Worm (Caenorhabditis elegans) whole organism, young adult: ENCODE data around the gene clec-173.
A peak's percentile ranks its signal among the peaks of the same experiment; 100 is the strongest.

ENCODE experiments used
- D2030.7 ChIP-seq: fragments of 200-800 bp; sonication (Bioruptor generic); IDR thresholded peaks from 2 replicates; pipeline ENCODE4 v1.3.6; 2022; ENCODE audit warnings: missing genetic modification reagents, missing genetic modification characterization, missing compliant biosample characterization
- F22D6.2 ChIP-seq: sonication (generic microtip); optimal IDR thresholded peaks from 2 replicates; lab custom pipeline; 2016; ENCODE audit warnings: mild to moderate bottlenecking, missing genetic modification characterization, missing compliant biosample characterization
- F23B12.7 ChIP-seq: sonication (generic microtip); optimal IDR thresholded peaks from 2 replicates; lab custom pipeline; 2017; ENCODE audit warnings: missing genetic modification characterization, mild to moderate bottlenecking, missing compliant biosample characterization, antibody characterized with exemption, moderate library complexity; ENCODE audit not compliant: insufficient read depth
- F55B11.4 ChIP-seq: sonication (generic microtip); optimal IDR thresholded peaks from 2 replicates; lab custom pipeline; 2016; ENCODE audit warnings: missing compliant biosample characterization, missing genetic modification characterization, borderline replicate concordance; ENCODE audit not compliant: insufficient read depth
- F57C9.4 ChIP-seq: sonication (generic microtip); optimal IDR thresholded peaks from 2 replicates; lab custom pipeline; 2017; ENCODE audit warnings: mild to moderate bottlenecking, missing genetic modification characterization, missing compliant biosample characterization
- K11D2.4 ChIP-seq: fragments of 200-800 bp; sonication (Bioruptor generic); IDR thresholded peaks from 2 replicates; pipeline ENCODE4 v1.3.6; 2022; ENCODE audit warnings: missing genetic modification reagents, missing genetic modification characterization, missing compliant biosample characterization
- Y53G8AR.9 ChIP-seq: fragments of 200-800 bp; sonication (Bioruptor generic); conservative IDR thresholded peaks from 2 replicates; pipeline ENCODE4 v1.3.6; 2022; ENCODE audit warnings: missing genetic modification reagents, missing genetic modification characterization, missing compliant biosample characterization
- Y56A3A.18 ChIP-seq: fragments of 200-800 bp; sonication (Bioruptor generic); IDR thresholded peaks from 2 replicates; pipeline ENCODE4 v1.3.6; 2022; ENCODE audit warnings: missing genetic modification reagents, missing genetic modification characterization, missing compliant biosample characterization
- ama-1 ChIP-seq, 3 experiments: fragments of 150-350 bp in 1 of 3; sonication (generic microtip) in 2 of 3; optimal IDR thresholded peaks; 2 replicates each; lab custom pipeline; 2014 to 2018; ENCODE audit warnings: missing biosample characterization in 2 of 3, missing genetic modification characterization in 2 of 3, missing genetic modification reagents in 2 of 3
- bed-1 ChIP-seq: fragments of 200-800 bp; sonication (Bioruptor generic); IDR thresholded peaks from 2 replicates; pipeline ENCODE4 v1.3.6; 2022; ENCODE audit warnings: missing genetic modification reagents, missing genetic modification characterization, missing compliant biosample characterization
- cebp-1 ChIP-seq, 2 experiments: fragments of 200-800 bp in 1 of 2; sonication (Bioruptor generic) in 1 of 2; sonication (generic microtip) in 1 of 2; IDR thresholded peaks in 1 of 2; optimal IDR thresholded peaks in 1 of 2; 2 replicates each; pipeline versions ENCODE4 v1.3.6 to Lab custom; 2017 to 2022; ENCODE audit warnings: missing compliant biosample characterization in 2 of 2, missing genetic modification characterization in 2 of 2, mild to moderate bottlenecking in 1 of 2, missing genetic modification reagents in 1 of 2, moderate library complexity in 1 of 2
- ceh-58 ChIP-seq: fragments of 200-800 bp; sonication (Bioruptor generic); IDR thresholded peaks from 2 replicates; pipeline ENCODE4 v1.3.6; 2022; ENCODE audit warnings: missing genetic modification characterization, missing compliant biosample characterization
- ceh-79 ChIP-seq: sonication (generic microtip); optimal IDR thresholded peaks from 2 replicates; lab custom pipeline; 2017; ENCODE audit warnings: mild to moderate bottlenecking, missing genetic modification characterization, missing compliant biosample characterization
- dox-1 ChIP-seq: fragments of 200-800 bp; sonication (Bioruptor generic); IDR thresholded peaks from 2 replicates; pipeline ENCODE4 v1.3.6; 2022; ENCODE audit warnings: missing genetic modification reagents, missing genetic modification characterization, missing compliant biosample characterization
- dpff-1 ChIP-seq: sonication (generic microtip); optimal IDR thresholded peaks from 2 replicates; lab custom pipeline; 2017; ENCODE audit warnings: mild to moderate bottlenecking, missing genetic modification characterization, missing compliant biosample characterization
- efl-1 ChIP-seq: fragments of 150-350 bp; optimal IDR thresholded peaks from 2 replicates; lab custom pipeline; 2014; ENCODE audit warnings: missing biosample characterization, missing genetic modification reagents, missing genetic modification characterization
- egl-18 ChIP-seq: fragments of 200-800 bp; sonication (Bioruptor generic); IDR thresholded peaks from 2 replicates; pipeline ENCODE4 v1.3.6; 2022; ENCODE audit warnings: missing genetic modification reagents, missing genetic modification characterization, missing compliant biosample characterization
- hlh-26 ChIP-seq: fragments of 200-800 bp; sonication (Bioruptor generic); conservative IDR thresholded peaks from 2 replicates; pipeline ENCODE4 v1.3.6; 2022; ENCODE audit warnings: missing genetic modification reagents, missing genetic modification characterization, missing compliant biosample characterization
- hmg-20 ChIP-seq: fragments of 200-800 bp; sonication (Bioruptor generic); IDR thresholded peaks from 2 replicates; pipeline ENCODE4 v1.3.6; 2022; ENCODE audit warnings: missing genetic modification reagents, missing genetic modification characterization, missing compliant biosample characterization
- let-607 ChIP-seq, 2 experiments: fragments of 200-800 bp in 1 of 2; sonication (Bioruptor generic) in 1 of 2; sonication (generic microtip) in 1 of 2; optimal IDR thresholded peaks; 2 replicates each; lab custom pipeline; 2016 to 2018; ENCODE audit warnings: mild to moderate bottlenecking in 2 of 2, missing compliant biosample characterization in 2 of 2, missing genetic modification characterization in 2 of 2, moderate library complexity in 2 of 2, missing genotype in 1 of 2
- lin-26 ChIP-seq: fragments of 200-800 bp; sonication (Bioruptor generic); IDR thresholded peaks from 2 replicates; pipeline ENCODE4 v1.3.6; 2022; ENCODE audit warnings: missing genetic modification reagents, missing genetic modification characterization, missing compliant biosample characterization
- lin-35 ChIP-seq, 3 experiments: fragments of 150-350 bp in 2 of 3; sonication (generic microtip) in 1 of 3; optimal IDR thresholded peaks; 2 replicates each; lab custom pipeline; 2014 to 2018; ENCODE audit warnings: missing biosample characterization in 3 of 3, missing genetic modification characterization in 3 of 3, missing genetic modification reagents in 3 of 3
- lin-40 ChIP-seq: sonication (generic microtip); optimal IDR thresholded peaks from 2 replicates; lab custom pipeline; 2016; ENCODE audit warnings: missing genetic modification characterization, mild to moderate bottlenecking, missing compliant biosample characterization, missing genotype, missing genetic modification reagents
- lsy-27 ChIP-seq: sonication (generic microtip); optimal IDR thresholded peaks from 2 replicates; lab custom pipeline; 2017; ENCODE audit warnings: missing genetic modification characterization, mild to moderate bottlenecking, missing compliant biosample characterization, antibody characterized with exemption, missing genotype, borderline replicate concordance; ENCODE audit not compliant: insufficient read depth
- mcd-1 ChIP-seq: fragments of 200-800 bp; sonication (Bioruptor generic); IDR thresholded peaks from 2 replicates; pipeline ENCODE4 v1.3.6; 2022; ENCODE audit warnings: missing genetic modification reagents, missing genetic modification characterization, missing compliant biosample characterization
- mxl-1 ChIP-seq: sonication (generic microtip); optimal IDR thresholded peaks from 2 replicates; lab custom pipeline; 2016; ENCODE audit warnings: missing genetic modification characterization, missing compliant biosample characterization
- nfyb-1 ChIP-seq: fragments of 200-800 bp; sonication (Bioruptor generic); IDR thresholded peaks from 2 replicates; pipeline ENCODE4 v1.3.6; 2022; ENCODE audit warnings: missing genetic modification reagents, missing genetic modification characterization, missing compliant biosample characterization
- nhr-179 ChIP-seq: sonication (generic microtip); optimal IDR thresholded peaks from 2 replicates; lab custom pipeline; 2016; ENCODE audit warnings: mild to moderate bottlenecking, missing genetic modification characterization, missing compliant biosample characterization
- nhr-27 ChIP-seq: fragments of 200-800 bp; sonication (Bioruptor generic); optimal IDR thresholded peaks from 2 replicates; lab custom pipeline; 2018; ENCODE audit warnings: mild to moderate bottlenecking, missing genetic modification characterization, moderate library complexity, missing compliant biosample characterization
- pha-4 ChIP-seq: fragments of 150-350 bp; sonication (generic microtip); optimal IDR thresholded peaks from 2 replicates; lab custom pipeline; 2014; ENCODE audit warnings: missing biosample characterization, missing genetic modification reagents, missing genetic modification characterization
- rcor-1 ChIP-seq: fragments of 200-800 bp; sonication (Bioruptor generic); IDR thresholded peaks from 2 replicates; pipeline ENCODE4 v1.3.6; 2022; ENCODE audit warnings: missing genetic modification reagents, missing genetic modification characterization, missing compliant biosample characterization
- sea-2 ChIP-seq: fragments of 200-800 bp; sonication (Bioruptor generic); IDR thresholded peaks from 2 replicates; pipeline ENCODE4 v1.3.6; 2022; ENCODE audit warnings: missing genetic modification characterization, missing compliant biosample characterization
- snpc-3.4 ChIP-seq: sonication (generic microtip); optimal IDR thresholded peaks from 2 replicates; lab custom pipeline; 2017; ENCODE audit warnings: missing genetic modification characterization, mild to moderate bottlenecking, missing compliant biosample characterization, antibody characterized with exemption, moderate library complexity, missing genotype, missing genetic modification reagents
- snpc-4 ChIP-seq, 5 experiments: fragments of 150-350 bp in 1 of 5; sonication (generic microtip) in 4 of 5; optimal IDR thresholded peaks; 2 replicates each; lab custom pipeline; 2014 to 2018; ENCODE audit warnings: missing genetic modification characterization in 5 of 5, missing biosample characterization in 3 of 5, antibody characterized with exemption in 2 of 5, mild to moderate bottlenecking in 2 of 5, missing compliant biosample characterization in 2 of 5, missing genotype in 2 of 5, moderate library complexity in 2 of 5, missing genetic modification reagents in 1 of 5
- sptf-2 ChIP-seq: fragments of 200-800 bp; sonication (Bioruptor generic); optimal IDR thresholded peaks from 2 replicates; lab custom pipeline; 2018; ENCODE audit warnings: mild to moderate bottlenecking, missing genetic modification characterization, missing compliant biosample characterization
- tbp1 ChIP-seq: fragments of 200-800 bp; sonication (Bioruptor generic); optimal IDR thresholded peaks from 2 replicates; lab custom pipeline; 2018; ENCODE audit warnings: mild to moderate bottlenecking, missing genetic modification characterization, missing compliant biosample characterization
- tlf-1 ChIP-seq: fragments of 200-800 bp; sonication (Bioruptor generic); optimal IDR thresholded peaks from 2 replicates; lab custom pipeline; 2018; ENCODE audit warnings: mild to moderate bottlenecking, missing genetic modification characterization, missing compliant biosample characterization
- unc-62 ChIP-seq: fragments of 150-350 bp; optimal IDR thresholded peaks from 2 replicates; lab custom pipeline; 2014; ENCODE audit warnings: missing biosample characterization, missing genetic modification reagents, missing genetic modification characterization
- zfh-2 ChIP-seq: fragments of 200-800 bp; sonication (Bioruptor generic); conservative IDR thresholded peaks from 2 replicates; pipeline ENCODE4 v1.3.6; 2022; ENCODE audit warnings: missing genetic modification reagents, missing genetic modification characterization, missing compliant biosample characterization
- zim-3 ChIP-seq: sonication (generic microtip); optimal IDR thresholded peaks from 2 replicates; lab custom pipeline; 2017; ENCODE audit warnings: mild to moderate bottlenecking, missing genetic modification characterization, moderate library complexity, missing compliant biosample characterization
- ztf-26 ChIP-seq: sonication (generic microtip); optimal IDR thresholded peaks from 2 replicates; lab custom pipeline; 2017; ENCODE audit warnings: missing genetic modification characterization, missing compliant biosample characterization
- ztf-3 ChIP-seq: fragments of 200-800 bp; sonication (Bioruptor generic); optimal IDR thresholded peaks from 2 replicates; lab custom pipeline; 2018; ENCODE audit warnings: mild to moderate bottlenecking, missing genetic modification characterization, missing compliant biosample characterization
- ztf-6 ChIP-seq: fragments of 200-800 bp; sonication (Bioruptor generic); IDR thresholded peaks from 2 replicates; pipeline ENCODE4 v1.3.6; 2022; ENCODE audit warnings: missing genetic modification reagents, missing genetic modification characterization, missing compliant biosample characterization

Gene clec-173

ce11 chrIV:3233429-3233885, 34.0 kb downstream of the clec-173 start (continued):
- TF ChIP-seq ama-1 (optimal IDR thresholded peaks at IDR 0.05; lab: Kevin White, UChicago) (no peak), ama-1 (GFP tag; optimal IDR thresholded peaks at IDR 0.05; lab: Kevin White, UChicago) (no peak), snpc-4 (GFP tag; optimal IDR thresholded peaks at IDR 0.05; lab: Kevin White, UChicago) (no peak), snpc-4 (tag; optimal IDR thresholded peaks at IDR 0.05; lab: Kevin White, UChicago) (peak in 1 of 4 experiments; percentile 5), ceh-79 (tag; lab: Kevin White, UChicago) (no peak), tlf-1 (GFP tag; lab: Kevin White, UChicago) (no peak), mcd-1 (GFP tag; lab: Robert Waterston, UW) (peak; percentile 39; the same call in 1 of the 2 replicates), efl-1 (GFP tag; lab: Kevin White, UChicago) (no peak), mxl-1 (tag; lab: Kevin White, UChicago) (no peak), lsy-27 (tag; lab: Kevin White, UChicago) (no peak), cebp-1 (GFP tag; IDR thresholded peaks at IDR 0.05; lab: Robert Waterston, UW) (no peak), cebp-1 (tag; optimal IDR thresholded peaks at IDR 0.05; lab: Kevin White, UChicago) (peak; percentile 45)

DNA sequence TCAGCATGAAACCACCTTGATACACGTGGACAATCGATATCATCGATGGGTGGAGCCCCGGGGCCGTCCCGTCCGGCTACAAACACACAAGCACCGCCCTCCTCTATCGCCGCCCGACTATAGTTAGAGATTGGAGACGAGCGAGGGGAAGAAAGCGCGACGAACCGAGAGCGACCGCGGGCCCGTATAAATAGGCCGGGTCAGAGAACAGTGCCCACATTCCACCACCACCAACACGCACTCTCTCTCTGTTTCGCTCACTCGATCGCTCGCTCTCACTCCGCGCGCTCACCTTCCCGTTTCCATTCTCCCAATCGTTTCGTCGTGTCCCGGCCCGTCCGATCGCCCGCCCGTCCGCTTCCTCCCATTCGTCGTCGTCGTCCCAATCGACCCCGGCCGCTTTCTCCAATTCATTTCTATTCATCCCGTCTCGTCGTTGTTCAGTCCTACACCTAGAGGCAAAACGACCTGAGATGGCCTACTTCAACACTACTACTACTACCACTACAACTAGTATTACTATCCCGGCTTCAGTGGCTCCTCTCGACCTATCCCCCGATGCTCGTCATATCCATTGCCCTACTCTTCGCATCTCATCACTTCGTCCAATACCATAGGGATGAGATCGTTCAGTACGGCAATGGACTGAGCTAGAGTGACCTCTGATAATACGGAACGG, 34.6 kb downstream of the clec-173 start:
- TF ChIP-seq rcor-1 (GFP tag; lab: Robert Waterston, UW), result no peak
- no peak for TF ChIP-seq Y56A3A.18 (GFP tag; lab: Robert Waterston, UW)
- no peak for TF ChIP-seq hlh-26 (GFP tag; lab: Robert Waterston, UW)
- TF ChIP-seq F23B12.7, result no peak
- no peak for TF ChIP-seq Y53G8AR.9
- no peak for TF ChIP-seq nhr-27 (tag; lab: Kevin White, UChicago)
- TF ChIP-seq F57C9.4 (tag; lab: Kevin White, UChicago), result peak; percentile 2
- no peak; the same call in 1 of the 2 replicates for TF ChIP-seq K11D2.4
- no peak for TF ChIP-seq ceh-58 (GFP tag; lab: Robert Waterston, UW)
- TF ChIP-seq lin-35 (GFP tag; optimal IDR thresholded peaks at IDR 0.05; lab: Kevin White, UChicago), result no peak
- TF ChIP-seq D2030.7 (GFP tag; lab: Robert Waterston, UW), result no peak
- peak; percentile 79 for TF ChIP-seq nfyb-1
- TF ChIP-seq mcd-1 (GFP tag; lab: Robert Waterston, UW), result peak; percentile 53
- TF ChIP-seq snpc-4 (GFP tag; optimal IDR thresholded peaks at IDR 0.05; lab: Kevin White, UChicago), result no peak
- TF ChIP-seq snpc-4 (tag; optimal IDR thresholded peaks at IDR 0.05; lab: Kevin White, UChicago), result peak in 1 of 4 experiments; percentile 32
- no peak for TF ChIP-seq dpff-1
- TF ChIP-seq dox-1 (GFP tag; lab: Robert Waterston, UW), result peak; percentile 67
- no peak for TF ChIP-seq lin-26
- TF ChIP-seq bed-1, result no peak
- no peak for TF ChIP-seq sptf-2 (GFP tag; lab: Kevin White, UChicago)
- no peak for TF ChIP-seq snpc-3.4 (tag; lab: Kevin White, UChicago)
- peak; percentile 97 for TF ChIP-seq zfh-2 (GFP tag; lab: Robert Waterston, UW)
- no peak for TF ChIP-seq F55B11.4 (tag; lab: Kevin White, UChicago)
- no peak for TF ChIP-seq ztf-6 (GFP tag; lab: Robert Waterston, UW)
- no peak for TF ChIP-seq pha-4 (tag; lab: Kevin White, UChicago)
- peak; percentile 54 for TF ChIP-seq lin-40 (tag; lab: Kevin White, UChicago)
- TF ChIP-seq hmg-20 (GFP tag; lab: Robert Waterston, UW), result no peak
- no peak for TF ChIP-seq sea-2 (GFP tag; lab: Robert Waterston, UW)
- no peak for TF ChIP-seq unc-62 (GFP tag; lab: Kevin White, UChicago)
- TF ChIP-seq ztf-26 (tag; lab: Kevin White, UChicago), result no peak
- no peak for TF ChIP-seq efl-1 (GFP tag; lab: Kevin White, UChicago)
- no peak for TF ChIP-seq egl-18 (GFP tag; lab: Robert Waterston, UW)
- peak; percentile 51 for TF ChIP-seq tbp1 (GFP tag; lab: Kevin White, UChicago)
- TF ChIP-seq let-607 (tag; optimal IDR thresholded peaks at IDR 0.05; lab: Kevin White, UChicago), result peak; percentile 56 to 76
- TF ChIP-seq nhr-179 (tag; lab: Kevin White, UChicago), result no peak
- no peak for TF ChIP-seq zim-3 (tag; lab: Kevin White, UChicago)
- TF ChIP-seq F22D6.2 (tag; lab: Kevin White, UChicago), result no peak
- TF ChIP-seq ztf-3 (GFP tag; lab: Kevin White, UChicago), result no peak
